Fruit fly (Drosophila melanogaster) whole organism, adult: Measurements from ENCODE around the gene Doc1.

Experiments used
- CG11617 ChIP-seq: fragments of 200-800 bp; sonication (Bioruptor generic); optimal IDR thresholded peaks from 2 replicates; lab custom pipeline; 2017; ENCODE audit warnings: mild to moderate bottlenecking, missing biosample characterization, missing genetic modification reagents, missing genetic modification characterization
- CG12768 ChIP-seq: fragments of 200-800 bp; sonication (Bioruptor generic); optimal IDR thresholded peaks from 2 replicates; lab custom pipeline; 2017; ENCODE audit warnings: missing biosample characterization, missing genetic modification characterization, mild to moderate bottlenecking, moderate library complexity, missing genetic modification reagents
- CG14711 ChIP-seq: fragments of 200-800 bp; sonication (Bioruptor generic); optimal IDR thresholded peaks from 2 replicates; lab custom pipeline; 2018; ENCODE audit warnings: missing biosample characterization, mild to moderate bottlenecking, missing genetic modification characterization, moderate library complexity
- CG1620 ChIP-seq: fragments of 200-800 bp; sonication (Bioruptor generic); optimal IDR thresholded peaks from 2 replicates; lab custom pipeline; 2016; ENCODE audit warnings: missing biosample characterization, missing genetic modification characterization
- CG33017 ChIP-seq: fragments of 200-800 bp; sonication (Bioruptor generic); optimal IDR thresholded peaks from 2 replicates; lab custom pipeline; 2018; ENCODE audit warnings: missing biosample characterization, mild to moderate bottlenecking, missing genetic modification characterization, moderate library complexity
- CG5204 ChIP-seq: fragments of 200-800 bp; sonication (Bioruptor generic); optimal IDR thresholded peaks from 2 replicates; lab custom pipeline; 2016; ENCODE audit warnings: missing biosample characterization, missing genetic modification characterization
- CG7045 ChIP-seq: fragments of 200-800 bp; sonication (Bioruptor generic); optimal IDR thresholded peaks from 2 replicates; lab custom pipeline; 2017; ENCODE audit warnings: missing biosample characterization, mild to moderate bottlenecking, missing genetic modification characterization
- CG7101 ChIP-seq: fragments of 200-800 bp; sonication (Bioruptor generic); optimal IDR thresholded peaks from 2 replicates; lab custom pipeline; 2018; ENCODE audit warnings: missing biosample characterization, mild to moderate bottlenecking, missing genetic modification characterization, moderate library complexity
- Crg-1 ChIP-seq: fragments of 200-800 bp; sonication (Bioruptor generic); optimal IDR thresholded peaks from 2 replicates; lab custom pipeline; 2016; ENCODE audit warnings: missing biosample characterization, missing genetic modification characterization
- Hr96 ChIP-seq: fragments of 200-800 bp; sonication (Bioruptor generic); optimal IDR thresholded peaks from 2 replicates; lab custom pipeline; 2016; ENCODE audit warnings: missing biosample characterization, missing genetic modification characterization
- Mnt ChIP-seq: fragments of 200-800 bp; sonication (Bioruptor generic); optimal IDR thresholded peaks from 2 replicates; lab custom pipeline; 2016; ENCODE audit warnings: missing biosample characterization, mild to moderate bottlenecking, missing genetic modification characterization
- bab1 ChIP-seq: fragments of 200-800 bp; sonication (Bioruptor generic); optimal IDR thresholded peaks from 3 replicates; lab custom pipeline; 2019; ENCODE audit warnings: missing biosample characterization, mild to moderate bottlenecking, missing genetic modification characterization, moderate library complexity
- cic ChIP-seq: fragments of 200-800 bp; sonication (Bioruptor generic); optimal IDR thresholded peaks from 2 replicates; lab custom pipeline; 2017; ENCODE audit warnings: missing biosample characterization, mild to moderate bottlenecking, missing genetic modification characterization, moderate library complexity
- pad ChIP-seq: fragments of 200-800 bp; sonication (Bioruptor generic); optimal IDR thresholded peaks from 3 replicates; lab custom pipeline; 2017; ENCODE audit warnings: missing biosample characterization, missing genetic modification characterization, mild to moderate bottlenecking, moderate library complexity, missing genetic modification reagents
- toe ChIP-seq: fragments of 200-800 bp; sonication (Bioruptor generic); optimal IDR thresholded peaks from 2 replicates; lab custom pipeline; 2016; ENCODE audit warnings: missing biosample characterization, missing genetic modification characterization

The Doc1 gene

dm6 chr3L:9092356-9093103 is 51.4 kb downstream of the Doc1 start, which contains the start of gene CG32032:
Gene CG32032, plus strand, starts transcription at chr3L:9093053.
- TF ChIP-seq CG5204 (GFP tag; lab: Kevin White, UChicago): peak; percentile 39
- TF ChIP-seq CG33017 (tag; lab: Kevin White, UChicago): peak; percentile 38
- no peak for TF ChIP-seq CG12768 (GFP tag; lab: Kevin White, UChicago)
- TF ChIP-seq pad (GFP tag; lab: Kevin White, UChicago): no peak
- no peak for TF ChIP-seq CG7045 (GFP tag; lab: Kevin White, UChicago)
- TF ChIP-seq Crg-1: no peak
- TF ChIP-seq cic (GFP tag; lab: Kevin White, UChicago): no peak
- no peak for TF ChIP-seq CG1620 (GFP tag; lab: Kevin White, UChicago)
- peak; percentile 25 for TF ChIP-seq CG7101 (tag; lab: Kevin White, UChicago)
- TF ChIP-seq bab1 (GFP tag; lab: Kevin White, UChicago): no peak
- no peak for TF ChIP-seq Hr96 (GFP tag; lab: Kevin White, UChicago)
- TF ChIP-seq toe (GFP tag; lab: Kevin White, UChicago): peak; percentile 27
- TF ChIP-seq CG14711 (tag; lab: Kevin White, UChicago): peak; percentile 14
- TF ChIP-seq CG11617 (GFP tag; lab: Kevin White, UChicago): peak; percentile 21
- no peak for TF ChIP-seq Mnt (GFP tag; lab: Kevin White, UChicago)
